Worm (Caenorhabditis elegans) whole organism, L4 larva: ENCODE measurements around the gene Y54G11A.9.

ENCODE experiments used
- egl-27 ChIP-seq: sonication (generic microtip); optimal IDR thresholded peaks from 3 replicates; lab custom pipeline; 2017; ENCODE audit warnings: missing biosample characterization, missing genetic modification reagents, missing genetic modification characterization
- jun-1 ChIP-seq: fragments of 150-350 bp; optimal IDR thresholded peaks from 2 replicates; lab custom pipeline; 2014; ENCODE audit warnings: missing biosample characterization, missing genetic modification reagents, missing genetic modification characterization
- nhr-10 ChIP-seq: fragments of 150-350 bp; optimal IDR thresholded peaks from 2 replicates; lab custom pipeline; 2014; ENCODE audit warnings: missing biosample characterization, missing genetic modification characterization
- nhr-76 ChIP-seq: fragments of 150-350 bp; optimal IDR thresholded peaks from 2 replicates; lab custom pipeline; 2014; ENCODE audit warnings: missing biosample characterization, missing genetic modification characterization
- nhr-77 ChIP-seq: fragments of 150-350 bp; optimal IDR thresholded peaks from 2 replicates; lab custom pipeline; 2014; ENCODE audit warnings: missing biosample characterization, missing genetic modification characterization
- zfp-3 ChIP-seq: fragments of 200-800 bp; sonication (Bioruptor generic); conservative IDR thresholded peaks from 2 replicates; pipeline ENCODE4 v1.3.6; 2022; ENCODE audit warnings: missing genetic modification reagents, missing genetic modification characterization, missing compliant biosample characterization

ce11 chrII:14361719-14362118 is 15.5 kb upstream of the Y54G11A.9 start, which contains the start of gene tebp-1:
- no peak for TF ChIP-seq nhr-76
- TF ChIP-seq egl-27 (tag; lab: Kevin White, UChicago) = no peak
- no peak for TF ChIP-seq nhr-10 (tag; lab: Kevin White, UChicago)
- no peak for TF ChIP-seq zfp-3 (GFP tag; lab: Robert Waterston, UW)
- TF ChIP-seq jun-1 (tag; lab: Kevin White, UChicago) = no peak
- TF ChIP-seq nhr-77 = no peak
